Worm (Caenorhabditis elegans): ENCODE results near the gene ZK813.3.

- TF ChIP-seq ets-7 (tag; optimal IDR thresholded peaks at IDR 0.05): no peak
- TF ChIP-seq ama-1 (optimal IDR thresholded peaks at IDR 0.05): no peak
- TF ChIP-seq ceh-36 (tag; optimal IDR thresholded peaks at IDR 0.05): no peak
These were observed 27.7 kb downstream of the ZK813.3 start for ce11 chrX:3469332-3469731.

All from whole organism, early embryonic.